Fruit fly (Drosophila melanogaster) whole organism, embryonic: ENCODE data around the gene CG33939.

Experiments used
- Antp ChIP-seq: fragments of 200-800 bp; sonication (Bioruptor generic); optimal IDR thresholded peaks from 3 replicates; lab custom pipeline; 2016; ENCODE audit warnings: missing biosample characterization, missing genetic modification characterization
- Bgb ChIP-seq: fragments of 200-800 bp; sonication (Bioruptor generic); IDR thresholded peaks from 2 replicates; pipeline ENCODE4 v1.3.6; 2022; ENCODE audit warnings: missing biosample characterization, missing genetic modification characterization; ENCODE audit not compliant: partially characterized antibody
- CG10543 ChIP-seq: fragments of 200-800 bp; sonication (Bioruptor generic); optimal IDR thresholded peaks from 3 replicates; lab custom pipeline; 2017; ENCODE audit warnings: missing biosample characterization, mild to moderate bottlenecking, missing genetic modification characterization, moderate library complexity
- CG12071 ChIP-seq: fragments of 200-800 bp; sonication (Bioruptor generic); optimal IDR thresholded peaks from 3 replicates; lab custom pipeline; 2018; ENCODE audit warnings: missing biosample characterization, mild to moderate bottlenecking, missing genetic modification characterization
- CG12299 ChIP-seq: fragments of 200-800 bp; sonication (Bioruptor generic); optimal IDR thresholded peaks from 2 replicates; lab custom pipeline; 2018; ENCODE audit warnings: missing biosample characterization, mild to moderate bottlenecking, missing genetic modification characterization
- CG12769 ChIP-seq: fragments of 200-800 bp; sonication (Bioruptor generic); optimal IDR thresholded peaks from 2 replicates; lab custom pipeline; 2019; ENCODE audit warnings: missing biosample characterization, mild to moderate bottlenecking, missing genetic modification characterization, moderate library complexity
- CG15011 ChIP-seq: fragments of 200-800 bp; sonication (Bioruptor generic); optimal IDR thresholded peaks from 3 replicates; lab custom pipeline; 2018; ENCODE audit warnings: missing biosample characterization, mild to moderate bottlenecking, missing genetic modification characterization
- CG17186 ChIP-seq: fragments of 200-800 bp; sonication (Bioruptor generic); optimal IDR thresholded peaks from 3 replicates; lab custom pipeline; 2017; ENCODE audit warnings: missing biosample characterization, missing genetic modification reagents, missing genetic modification characterization
- CG17385 ChIP-seq: fragments of 200-800 bp; sonication (Bioruptor generic); optimal IDR thresholded peaks from 3 replicates; lab custom pipeline; 2018; ENCODE audit warnings: missing biosample characterization, mild to moderate bottlenecking, missing genetic modification characterization
- CG2129 ChIP-seq: fragments of 200-800 bp; sonication (Bioruptor generic); IDR thresholded peaks from 2 replicates; pipeline ENCODE4 v1.3.6; 2022; ENCODE audit warnings: missing biosample characterization, missing genetic modification characterization; ENCODE audit not compliant: partially characterized antibody
- CG3995 ChIP-seq: fragments of 200-800 bp; sonication (Bioruptor generic); optimal IDR thresholded peaks from 3 replicates; lab custom pipeline; 2016; ENCODE audit warnings: missing biosample characterization, missing genetic modification characterization
- CG6175 ChIP-seq: fragments of 200-800 bp; sonication (Bioruptor generic); IDR thresholded peaks from 3 replicates; pipeline ENCODE4 v1.3.6; 2022; ENCODE audit warnings: missing biosample characterization, missing genetic modification characterization
- CG6854 ChIP-seq: fragments of 200-800 bp; sonication (Bioruptor generic); optimal IDR thresholded peaks from 3 replicates; lab custom pipeline; 2017; ENCODE audit warnings: missing biosample characterization, mild to moderate bottlenecking, missing genetic modification characterization
- CG7928 ChIP-seq: fragments of 200-800 bp; sonication (Bioruptor generic); optimal IDR thresholded peaks from 2 replicates; lab custom pipeline; 2017; ENCODE audit warnings: missing biosample characterization, mild to moderate bottlenecking, missing genetic modification characterization
- CG9797 ChIP-seq: fragments of 200-800 bp; sonication (Bioruptor generic); optimal IDR thresholded peaks from 3 replicates; lab custom pipeline; 2018; ENCODE audit warnings: missing biosample characterization, mild to moderate bottlenecking, missing genetic modification characterization
- Dbx ChIP-seq: fragments of 200-800 bp; sonication (Bioruptor generic); IDR thresholded peaks from 3 replicates; pipeline ENCODE4 v1.3.6; 2022; ENCODE audit warnings: missing biosample characterization, missing genetic modification characterization
- Dll ChIP-seq: fragments of 200-800 bp; sonication (Bioruptor generic); IDR thresholded peaks from 4 replicates; pipeline ENCODE4 v1.3.6; 2022; ENCODE audit warnings: missing biosample characterization, missing genetic modification characterization; ENCODE audit not compliant: partially characterized antibody
- HmgD ChIP-seq: fragments of 200-800 bp; sonication (Bioruptor generic); optimal IDR thresholded peaks from 3 replicates; lab custom pipeline; 2016; ENCODE audit warnings: missing biosample characterization, missing genetic modification characterization
- HmgZ ChIP-seq: fragments of 200-800 bp; sonication (Bioruptor generic); optimal IDR thresholded peaks from 2 replicates; lab custom pipeline; 2018; ENCODE audit warnings: missing biosample characterization, mild to moderate bottlenecking, missing genetic modification characterization
- Hr78 ChIP-seq, 2 experiments: fragments of 200-800 bp in 1 of 2; fragments of >200 bp in 1 of 2; sonication (Bioruptor generic) in 1 of 2; optimal IDR thresholded peaks; 2 replicates each; lab custom pipeline; 2017 to 2019; ENCODE audit warnings: missing biosample characterization in 2 of 2, missing genetic modification characterization in 2 of 2, mild to moderate bottlenecking in 1 of 2, moderate library complexity in 1 of 2
- Mad ChIP-seq: fragments of 200-800 bp; sonication (Bioruptor generic); optimal IDR thresholded peaks from 2 replicates; lab custom pipeline; 2016; ENCODE audit warnings: missing biosample characterization, missing genetic modification characterization
- Opbp ChIP-seq: fragments of 200-800 bp; sonication (Bioruptor generic); IDR thresholded peaks from 3 replicates; pipeline ENCODE4 v1.3.6; 2022; ENCODE audit warnings: missing biosample characterization, missing genetic modification characterization; ENCODE audit not compliant: partially characterized antibody
- Stat92E ChIP-seq, 3 experiments: fragments of >200 bp in 2 of 3; fragments of 200-800 bp in 1 of 3; sonication (Bioruptor generic) in 1 of 3; optimal IDR thresholded peaks; 2 replicates each; lab custom pipeline; 2017 to 2019; ENCODE audit warnings: missing biosample characterization in 3 of 3, missing genetic modification characterization in 3 of 3, mild to moderate bottlenecking in 1 of 3, moderate library complexity in 1 of 3
- Trl ChIP-seq, 3 experiments: fragments of >200 bp in 2 of 3; fragments of 200-800 bp in 1 of 3; sonication (Bioruptor generic) in 1 of 3; optimal IDR thresholded peaks; 2 replicates in 1 of 3; 3 replicates in 2 of 3; lab custom pipeline; 2016 to 2017; ENCODE audit warnings: missing biosample characterization in 1 of 3, missing genetic modification characterization in 1 of 3
- abd-A ChIP-seq: fragments of 200-800 bp; sonication (Bioruptor generic); optimal IDR thresholded peaks from 3 replicates; lab custom pipeline; 2019; ENCODE audit warnings: missing biosample characterization, mild to moderate bottlenecking, missing genetic modification characterization, moderate library complexity
- al ChIP-seq: fragments of 200-800 bp; sonication (Bioruptor generic); IDR thresholded peaks from 2 replicates; pipeline ENCODE4 v1.3.6; 2022; ENCODE audit warnings: missing biosample characterization, missing genetic modification characterization
- amos ChIP-seq: fragments of 200-800 bp; sonication (Bioruptor generic); IDR thresholded peaks from 2 replicates; pipeline ENCODE4 v1.3.6; 2022; ENCODE audit warnings: missing biosample characterization, missing genetic modification characterization; ENCODE audit not compliant: partially characterized antibody
- btn ChIP-seq: fragments of 200-800 bp; sonication (Bioruptor generic); optimal IDR thresholded peaks from 2 replicates; lab custom pipeline; 2016; ENCODE audit warnings: missing biosample characterization, missing genetic modification characterization
- ci ChIP-seq: fragments of 200-800 bp; sonication (Bioruptor generic); IDR thresholded peaks from 3 replicates; pipeline ENCODE4 v1.3.6; 2022; ENCODE audit warnings: missing biosample characterization, missing genetic modification characterization
- exex ChIP-seq: fragments of 200-800 bp; sonication (Bioruptor generic); optimal IDR thresholded peaks from 4 replicates; lab custom pipeline; 2018; ENCODE audit warnings: missing biosample characterization, mild to moderate bottlenecking, missing genetic modification characterization, moderate library complexity
- gce ChIP-seq: fragments of 200-800 bp; sonication (Bioruptor generic); IDR thresholded peaks from 3 replicates; pipeline ENCODE4 v1.3.6; 2022; ENCODE audit warnings: missing biosample characterization, missing genetic modification characterization
- hbn ChIP-seq: fragments of 200-800 bp; sonication (Bioruptor generic); IDR thresholded peaks from 2 replicates; pipeline ENCODE4 v1.3.6; 2022; ENCODE audit warnings: missing biosample characterization, missing genetic modification characterization; ENCODE audit not compliant: partially characterized antibody
- kni ChIP-seq: fragments of 200-800 bp; sonication (Bioruptor generic); optimal IDR thresholded peaks from 3 replicates; lab custom pipeline; 2017; ENCODE audit warnings: mild to moderate bottlenecking, missing biosample characterization, missing genetic modification reagents, missing genetic modification characterization
- lab ChIP-seq: fragments of 200-800 bp; sonication (Bioruptor generic); optimal IDR thresholded peaks from 3 replicates; lab custom pipeline; 2017; ENCODE audit warnings: missing biosample characterization, missing genetic modification characterization, mild to moderate bottlenecking, moderate library complexity, missing genetic modification reagents
- rib ChIP-seq: fragments of 200-800 bp; sonication (Bioruptor generic); IDR thresholded peaks from 2 replicates; pipeline ENCODE4 v1.3.6; 2022; ENCODE audit warnings: missing biosample characterization, missing genetic modification characterization
- row ChIP-seq: fragments of 200-800 bp; sonication (Bioruptor generic); IDR thresholded peaks from 3 replicates; pipeline ENCODE4 v1.3.6; 2022; ENCODE audit warnings: missing biosample characterization, missing genetic modification characterization
- slou ChIP-seq: fragments of 200-800 bp; sonication (Bioruptor generic); optimal IDR thresholded peaks from 3 replicates; lab custom pipeline; 2016; ENCODE audit warnings: missing biosample characterization, missing genetic modification characterization
- sob ChIP-seq: fragments of 200-800 bp; sonication (Bioruptor generic); IDR thresholded peaks from 2 replicates; pipeline ENCODE4 v1.3.6; 2022; ENCODE audit warnings: missing biosample characterization, missing genetic modification characterization
- sug ChIP-seq: fragments of 200-800 bp; optimal IDR thresholded peaks from 2 replicates; lab custom pipeline; 2019; ENCODE audit warnings: missing biosample characterization, mild to moderate bottlenecking, missing genetic modification characterization, moderate library complexity
- tll ChIP-seq, 2 experiments: fragments of 200-800 bp in 1 of 2; fragments of >200 bp in 1 of 2; sonication (Bioruptor generic) in 1 of 2; optimal IDR thresholded peaks; 2 replicates each; lab custom pipeline; 2017 to 2019; ENCODE audit warnings: missing biosample characterization in 2 of 2, missing genetic modification characterization in 2 of 2, mild to moderate bottlenecking in 1 of 2, moderate library complexity in 1 of 2
- tup ChIP-seq: fragments of 200-800 bp; sonication (Bioruptor generic); optimal IDR thresholded peaks from 2 replicates; lab custom pipeline; 2016; ENCODE audit warnings: missing biosample characterization, mild to moderate bottlenecking, missing genetic modification characterization, moderate library complexity
- unc-4 ChIP-seq: fragments of 200-800 bp; sonication (Bioruptor generic); IDR thresholded peaks from 2 replicates; pipeline ENCODE4 v1.3.6; 2022; ENCODE audit warnings: missing biosample characterization, missing genetic modification characterization; ENCODE audit not compliant: partially characterized antibody
- yki ChIP-seq: fragments of >200 bp; optimal IDR thresholded peaks from 3 replicates; lab custom pipeline; 2018
- zfh1 ChIP-seq: fragments of 200-800 bp; sonication (Bioruptor generic); IDR thresholded peaks from 3 replicates; pipeline ENCODE4 v1.3.6; 2022; ENCODE audit warnings: missing biosample characterization, missing genetic modification characterization

The CG33939 gene

dm6 chrX:19154249-19154648 lies 20.5 kb downstream of the CG33939 start:
- peak in 1 of 2 experiments; percentile 95 for TF ChIP-seq Hr78 (GFP tag; optimal IDR thresholded peaks at IDR 0.05; lab: Kevin White, UChicago)
- TF ChIP-seq CG7928 (GFP tag; lab: Kevin White, UChicago), result no peak

- TF ChIP-seq yki (lab: Kevin White, UChicago), result peak; percentile 75
- 0 out of 3 replicates have a peak, but pooled peaks have one; percentile 31 for TF ChIP-seq gce (GFP tag; lab: Robert Waterston, UW)
- TF ChIP-seq Trl (optimal IDR thresholded peaks at IDR 0.05; lab: Kevin White, UChicago), result peak; percentile 83 to 92
- TF ChIP-seq Trl (GFP tag; optimal IDR thresholded peaks at IDR 0.05; lab: Kevin White, UChicago), result no peak
- peak; percentile 90 for TF ChIP-seq CG6175 (GFP tag; lab: Robert Waterston, UW)
- peak; percentile 87 for TF ChIP-seq sug
- TF ChIP-seq Mad (GFP tag; lab: Kevin White, UChicago), result peak; percentile 22
- TF ChIP-seq CG15011 (GFP tag; lab: Kevin White, UChicago), result no peak
- TF ChIP-seq CG12071 (GFP tag; lab: Kevin White, UChicago), result no peak
- peak; percentile 44; the same call in 1 of the 2 replicates for TF ChIP-seq amos (GFP tag; lab: Robert Waterston, UW)
- TF ChIP-seq lab, result peak; percentile 54
- peak in 1 of 3 experiments; percentile 22 for TF ChIP-seq Stat92E (GFP tag; optimal IDR thresholded peaks at IDR 0.05; lab: Kevin White, UChicago)
- 0 out of 3 replicates have a peak, but pooled peaks have one; percentile 15 for TF ChIP-seq zfh1 (GFP tag; lab: Robert Waterston, UW)
- no peak for TF ChIP-seq tll (GFP tag; optimal IDR thresholded peaks at IDR 0.05; lab: Kevin White, UChicago)
- peak; percentile 83; the same call in 1 of the 2 replicates for TF ChIP-seq rib
- peak; percentile 1 for TF ChIP-seq Antp (GFP tag; lab: Kevin White, UChicago)
- TF ChIP-seq HmgZ (tag; lab: Kevin White, UChicago), result peak; percentile 61
- no peak for TF ChIP-seq CG17186 (GFP tag; lab: Kevin White, UChicago)
- TF ChIP-seq tup (GFP tag; lab: Kevin White, UChicago), result no peak
- no peak for TF ChIP-seq CG17385 (GFP tag; lab: Kevin White, UChicago)
- peak; percentile 87 for TF ChIP-seq CG10543
- no peak for TF ChIP-seq CG2129 (GFP tag; lab: Robert Waterston, UW)
- TF ChIP-seq CG12299 (tag; lab: Kevin White, UChicago), result peak; percentile 7
- TF ChIP-seq unc-4 (GFP tag; lab: Robert Waterston, UW), result 0 out of 2 replicates have a peak, but pooled peaks have one; percentile 21
- TF ChIP-seq CG12769, result peak; percentile 66
- TF ChIP-seq abd-A, result peak; percentile 24
- TF ChIP-seq CG6854 (GFP tag; lab: Kevin White, UChicago), result peak; percentile 33
- TF ChIP-seq row (GFP tag; lab: Robert Waterston, UW), result peak; percentile 6; the same call in 1 of the 3 replicates
- no peak for TF ChIP-seq al (GFP tag; lab: Robert Waterston, UW)
- no peak for TF ChIP-seq slou (GFP tag; lab: Kevin White, UChicago)
- TF ChIP-seq sob (GFP tag; lab: Robert Waterston, UW), result peak; percentile 40; the same call in 1 of the 2 replicates
- TF ChIP-seq Dll, result peak; percentile 51; the same call in 1 of the 4 replicates
- no peak for TF ChIP-seq CG3995 (GFP tag; lab: Kevin White, UChicago)
- TF ChIP-seq HmgD (GFP tag; lab: Kevin White, UChicago), result peak; percentile 56
- TF ChIP-seq Dbx, result peak; percentile 47; the same call in 2 of the 3 replicates
- TF ChIP-seq ci (GFP tag; lab: Robert Waterston, UW), result peak; percentile 78
- TF ChIP-seq Opbp (GFP tag; lab: Robert Waterston, UW), result 0 out of 3 replicates have a peak, but pooled peaks have one; percentile 55
- TF ChIP-seq Bgb (GFP tag; lab: Robert Waterston, UW), result peak; percentile 51; the same call in 1 of the 2 replicates
- peak; percentile 28; the same call in 1 of the 2 replicates for TF ChIP-seq hbn (GFP tag; lab: Robert Waterston, UW)
- peak; percentile 51 for TF ChIP-seq exex (tag; lab: Kevin White, UChicago)
- TF ChIP-seq kni, result peak; percentile 81
- peak; percentile 6 for TF ChIP-seq btn (GFP tag; lab: Kevin White, UChicago)
- TF ChIP-seq CG9797 (GFP tag; lab: Kevin White, UChicago), result no peak
Observed at dm6 chrX:19153288-19154130, 21.2 kb downstream of the CG33939 start.
